Fruit fly (Drosophila melanogaster) whole organism, embryonic: ENCODE measurements around the gene Hsp67Ba.

Source experiments
- Atf-2 ChIP-seq: fragments of 200-800 bp; sonication (Bioruptor generic); optimal IDR thresholded peaks from 2 replicates; lab custom pipeline; 2016; ENCODE audit warnings: missing biosample characterization, missing genetic modification characterization
- Atf3 ChIP-seq: fragments of 200-800 bp; sonication (Bioruptor generic); optimal IDR thresholded peaks from 3 replicates; lab custom pipeline; 2016; ENCODE audit warnings: missing biosample characterization, missing genetic modification characterization
- CG10267 ChIP-seq: fragments of 200-800 bp; sonication (Bioruptor generic); optimal IDR thresholded peaks from 2 replicates; lab custom pipeline; 2018; ENCODE audit warnings: missing biosample characterization, mild to moderate bottlenecking, missing genetic modification characterization, moderate library complexity
- CG10366 ChIP-seq: fragments of 200-800 bp; sonication (Bioruptor generic); IDR thresholded peaks from 2 replicates; pipeline ENCODE4 v1.3.6; 2022; ENCODE audit warnings: missing biosample characterization, missing genetic modification characterization
- CG11695 ChIP-seq: fragments of 200-800 bp; sonication (Bioruptor generic); IDR thresholded peaks from 3 replicates; pipeline ENCODE4 v1.3.6; 2022; ENCODE audit warnings: missing biosample characterization, missing genetic modification characterization
- CG15601 ChIP-seq: fragments of 200-800 bp; sonication (Bioruptor generic); optimal IDR thresholded peaks from 3 replicates; lab custom pipeline; 2019; ENCODE audit warnings: missing biosample characterization, mild to moderate bottlenecking, missing genetic modification characterization, moderate library complexity
- CG1603 ChIP-seq: fragments of 200-800 bp; sonication (Bioruptor generic); optimal IDR thresholded peaks from 2 replicates; lab custom pipeline; 2019; ENCODE audit warnings: missing biosample characterization, mild to moderate bottlenecking, missing genetic modification characterization, moderate library complexity
- CG17186 ChIP-seq: fragments of 200-800 bp; sonication (Bioruptor generic); optimal IDR thresholded peaks from 3 replicates; lab custom pipeline; 2017; ENCODE audit warnings: missing biosample characterization, missing genetic modification reagents, missing genetic modification characterization
- CG1792 ChIP-seq: fragments of 200-800 bp; sonication (Bioruptor generic); optimal IDR thresholded peaks from 2 replicates; lab custom pipeline; 2016; ENCODE audit warnings: missing biosample characterization, missing genetic modification characterization
- CG18764 ChIP-seq: fragments of 200-800 bp; sonication (Bioruptor generic); optimal IDR thresholded peaks from 3 replicates; lab custom pipeline; 2016; ENCODE audit warnings: missing biosample characterization, missing genetic modification characterization
- CG30020 ChIP-seq: fragments of 200-800 bp; optimal IDR thresholded peaks from 2 replicates; lab custom pipeline; 2019; ENCODE audit warnings: missing biosample characterization, mild to moderate bottlenecking, missing genetic modification characterization, moderate library complexity
- CG3163 ChIP-seq: fragments of 200-800 bp; sonication (Bioruptor generic); optimal IDR thresholded peaks from 3 replicates; lab custom pipeline; 2016; ENCODE audit warnings: missing biosample characterization, missing genetic modification characterization
- CG33213 ChIP-seq: fragments of 200-800 bp; sonication (Bioruptor generic); optimal IDR thresholded peaks from 3 replicates; lab custom pipeline; 2016; ENCODE audit warnings: missing biosample characterization, missing genetic modification characterization
- CG34376 ChIP-seq: fragments of 200-800 bp; sonication (Bioruptor generic); optimal IDR thresholded peaks from 2 replicates; lab custom pipeline; 2018; ENCODE audit warnings: missing biosample characterization, mild to moderate bottlenecking, missing genetic modification characterization
- CG34422 ChIP-seq: fragments of 200-800 bp; sonication (Bioruptor generic); IDR thresholded peaks from 3 replicates; pipeline ENCODE4 v1.3.6; 2022; ENCODE audit warnings: missing biosample characterization, missing genetic modification characterization
- CG3847 ChIP-seq: fragments of 200-800 bp; sonication (Bioruptor generic); IDR thresholded peaks from 2 replicates; pipeline ENCODE4 v1.3.6; 2022; ENCODE audit warnings: missing biosample characterization, missing genetic modification characterization
- CG4282 ChIP-seq: fragments of 200-800 bp; sonication (Bioruptor generic); optimal IDR thresholded peaks from 2 replicates; lab custom pipeline; 2016; ENCODE audit warnings: missing biosample characterization, missing genetic modification characterization
- CG4854 ChIP-seq: fragments of 200-800 bp; sonication (Bioruptor generic); optimal IDR thresholded peaks from 2 replicates; lab custom pipeline; 2016; ENCODE audit warnings: missing biosample characterization, missing genetic modification characterization, inconsistent platforms
- CG5180 ChIP-seq: fragments of 200-800 bp; sonication (Bioruptor generic); optimal IDR thresholded peaks from 3 replicates; lab custom pipeline; 2017; ENCODE audit warnings: missing biosample characterization, missing genetic modification characterization, mild to moderate bottlenecking, moderate library complexity, missing genetic modification reagents
- CG5245 ChIP-seq: fragments of 200-800 bp; sonication (Bioruptor generic); optimal IDR thresholded peaks from 3 replicates; lab custom pipeline; 2016; ENCODE audit warnings: missing biosample characterization, missing genetic modification characterization
- CG5953 ChIP-seq: fragments of 200-800 bp; sonication (Bioruptor generic); IDR thresholded peaks from 2 replicates; pipeline ENCODE4 v1.3.6; 2022; ENCODE audit warnings: missing biosample characterization, missing genetic modification characterization
- CG7839 ChIP-seq: fragments of 200-800 bp; sonication (Bioruptor generic); optimal IDR thresholded peaks from 3 replicates; lab custom pipeline; 2018; ENCODE audit warnings: missing biosample characterization, mild to moderate bottlenecking, missing genetic modification characterization, moderate library complexity
- CG9215 ChIP-seq: fragments of 200-800 bp; sonication (Bioruptor generic); IDR thresholded peaks from 2 replicates; pipeline ENCODE4 v1.3.6; 2022; ENCODE audit warnings: missing biosample characterization, missing genetic modification characterization
- Deaf1 ChIP-seq: fragments of 200-800 bp; optimal IDR thresholded peaks from 3 replicates; lab custom pipeline; 2019; ENCODE audit warnings: missing biosample characterization, mild to moderate bottlenecking, missing genetic modification characterization, moderate library complexity
- Dp ChIP-seq: fragments of 200-800 bp; sonication (Bioruptor generic); optimal IDR thresholded peaks from 2 replicates; lab custom pipeline; 2018; ENCODE audit warnings: missing biosample characterization, mild to moderate bottlenecking, missing genetic modification characterization, moderate library complexity
- Fer3 ChIP-seq: fragments of 200-800 bp; sonication (Bioruptor generic); optimal IDR thresholded peaks from 2 replicates; lab custom pipeline; 2018; ENCODE audit warnings: missing biosample characterization, mild to moderate bottlenecking, missing genetic modification characterization, moderate library complexity
- HmgD ChIP-seq: fragments of 200-800 bp; sonication (Bioruptor generic); optimal IDR thresholded peaks from 3 replicates; lab custom pipeline; 2016; ENCODE audit warnings: missing biosample characterization, missing genetic modification characterization
- Hr39 ChIP-seq: fragments of >200 bp; optimal IDR thresholded peaks from 2 replicates; lab custom pipeline; 2017
- Hsf ChIP-seq: fragments of 200-800 bp; sonication (Bioruptor generic); optimal IDR thresholded peaks from 3 replicates; lab custom pipeline; 2016; ENCODE audit warnings: missing biosample characterization, missing genetic modification characterization
- Optix ChIP-seq: fragments of 200-800 bp; sonication (Bioruptor generic); IDR thresholded peaks from 3 replicates; pipeline ENCODE4 v1.3.6; 2022; ENCODE audit warnings: missing biosample characterization, missing genetic modification characterization
- Ravus ChIP-seq: fragments of 200-800 bp; sonication (Bioruptor generic); IDR thresholded peaks from 2 replicates; pipeline ENCODE4 v1.3.6; 2022; ENCODE audit warnings: missing biosample characterization, missing genetic modification characterization
- al ChIP-seq: fragments of 200-800 bp; sonication (Bioruptor generic); IDR thresholded peaks from 2 replicates; pipeline ENCODE4 v1.3.6; 2022; ENCODE audit warnings: missing biosample characterization, missing genetic modification characterization
- bsh ChIP-seq, 2 experiments: fragments of 200-800 bp; sonication (Bioruptor generic); optimal IDR thresholded peaks; 2 replicates each; lab custom pipeline; 2017 to 2018; ENCODE audit warnings: mild to moderate bottlenecking in 2 of 2, missing biosample characterization in 2 of 2, missing genetic modification characterization in 2 of 2, moderate library complexity in 1 of 2
- cwo ChIP-seq: fragments of 200-800 bp; sonication (Bioruptor generic); optimal IDR thresholded peaks from 3 replicates; lab custom pipeline; 2017; ENCODE audit warnings: missing biosample characterization, missing genetic modification characterization, mild to moderate bottlenecking, moderate library complexity, missing genetic modification reagents
- dm ChIP-seq: fragments of 200-800 bp; sonication (Bioruptor generic); optimal IDR thresholded peaks from 3 replicates; lab custom pipeline; 2016; ENCODE audit warnings: missing biosample characterization, missing genetic modification characterization
- dpn ChIP-seq, 2 experiments: fragments of 200-800 bp; sonication (Bioruptor generic); optimal IDR thresholded peaks; 3 replicates each; lab custom pipeline; 2016; ENCODE audit warnings: missing biosample characterization in 2 of 2, missing genetic modification characterization in 2 of 2
- emc ChIP-seq: fragments of 200-800 bp; sonication (Bioruptor generic); optimal IDR thresholded peaks from 2 replicates; lab custom pipeline; 2016; ENCODE audit warnings: missing biosample characterization, missing genetic modification characterization
- eve ChIP-seq, 2 experiments: fragments of >200 bp; optimal IDR thresholded peaks; 2 replicates each; lab custom pipeline; 2017; ENCODE audit warnings: missing biosample characterization in 2 of 2, missing genetic modification characterization in 2 of 2
- gro ChIP-seq: fragments of 200-800 bp; sonication (Bioruptor generic); optimal IDR thresholded peaks from 2 replicates; lab custom pipeline; 2016; ENCODE audit warnings: missing biosample characterization, missing genetic modification characterization
- gt ChIP-seq: fragments of 200-800 bp; sonication (Bioruptor generic); IDR thresholded peaks from 2 replicates; pipeline ENCODE4 v1.3.6; 2022; ENCODE audit warnings: missing biosample characterization, missing genetic modification characterization
- hth ChIP-seq: fragments of >200 bp; optimal IDR thresholded peaks from 2 replicates; lab custom pipeline; 2017; ENCODE audit warnings: inconsistent platforms
- insv ChIP-seq, 2 experiments: fragments of 200-800 bp; sonication (Bioruptor generic); optimal IDR thresholded peaks; 3 replicates each; lab custom pipeline; 2016 to 2018; ENCODE audit warnings: missing biosample characterization in 2 of 2, missing genetic modification characterization in 2 of 2
- jigr1 ChIP-seq: fragments of 200-800 bp; sonication (Bioruptor generic); IDR thresholded peaks from 3 replicates; pipeline ENCODE4 v1.3.6; 2022; ENCODE audit warnings: missing biosample characterization, missing genetic modification characterization
- jing ChIP-seq: fragments of 200-800 bp; sonication (Bioruptor generic); optimal IDR thresholded peaks from 2 replicates; lab custom pipeline; 2018; ENCODE audit warnings: missing biosample characterization, mild to moderate bottlenecking, missing genetic modification characterization
- lab ChIP-seq: fragments of 200-800 bp; sonication (Bioruptor generic); optimal IDR thresholded peaks from 3 replicates; lab custom pipeline; 2017; ENCODE audit warnings: missing biosample characterization, missing genetic modification characterization, mild to moderate bottlenecking, moderate library complexity, missing genetic modification reagents
- org-1 ChIP-seq: fragments of 200-800 bp; sonication (Bioruptor generic); optimal IDR thresholded peaks from 2 replicates; lab custom pipeline; 2017; ENCODE audit warnings: missing biosample characterization, missing genetic modification characterization
- pfk ChIP-seq: fragments of 200-800 bp; sonication (Bioruptor generic); optimal IDR thresholded peaks from 2 replicates; lab custom pipeline; 2018; ENCODE audit warnings: missing biosample characterization, mild to moderate bottlenecking, missing genetic modification characterization, moderate library complexity
- scrt ChIP-seq: fragments of 200-800 bp; sonication (Bioruptor generic); optimal IDR thresholded peaks from 2 replicates; lab custom pipeline; 2018; ENCODE audit warnings: missing biosample characterization, mild to moderate bottlenecking, missing genetic modification characterization, moderate library complexity
- slbo ChIP-seq: fragments of 200-800 bp; sonication (Bioruptor generic); IDR thresholded peaks from 2 replicates; pipeline ENCODE4 v1.3.6; 2022; ENCODE audit warnings: missing biosample characterization, missing genetic modification characterization
- tna ChIP-seq: fragments of 200-800 bp; sonication (Bioruptor generic); IDR thresholded peaks from 2 replicates; pipeline ENCODE4 v1.3.6; 2022; ENCODE audit warnings: missing biosample characterization, missing genetic modification characterization; ENCODE audit not compliant: partially characterized antibody
- tx ChIP-seq: fragments of 200-800 bp; sonication (Bioruptor generic); optimal IDR thresholded peaks from 2 replicates; lab custom pipeline; 2016; ENCODE audit warnings: missing biosample characterization, missing genetic modification characterization
- unc-4 ChIP-seq: fragments of 200-800 bp; sonication (Bioruptor generic); IDR thresholded peaks from 2 replicates; pipeline ENCODE4 v1.3.6; 2022; ENCODE audit warnings: missing biosample characterization, missing genetic modification characterization; ENCODE audit not compliant: partially characterized antibody
- vfl ChIP-seq: fragments of 200-800 bp; sonication (Bioruptor generic); optimal IDR thresholded peaks from 2 replicates; lab custom pipeline; 2016; ENCODE audit warnings: missing biosample characterization, missing genetic modification characterization

Gene Hsp67Ba

dm6 chr3L:9349314-9349733 lies 30.0 kb downstream of the Hsp67Ba start, which contains the start of gene PGRP-LF (continued):
- TF ChIP-seq Optix (no peak), tx (GFP tag; lab: Kevin White, UChicago) (no peak), gt (GFP tag; lab: Robert Waterston, UW) (no peak), CG1792 (GFP tag; lab: Kevin White, UChicago) (no peak), CG33213 (GFP tag; lab: Kevin White, UChicago) (no peak), unc-4 (no peak), Atf3 (GFP tag; lab: Kevin White, UChicago) (no peak), slbo (GFP tag; lab: Robert Waterston, UW) (0 out of 2 replicates have a peak, but pooled peaks have one; percentile 17), hth (no peak), HmgD (no peak), CG34376 (peak; percentile 83), CG4282 (GFP tag; lab: Kevin White, UChicago) (no peak), vfl (GFP tag; lab: Kevin White, UChicago) (no peak), CG10366 (GFP tag; lab: Robert Waterston, UW) (peak; percentile 94), CG11695 (GFP tag; lab: Robert Waterston, UW) (no peak), scrt (GFP tag; lab: Kevin White, UChicago) (no peak), CG10267 (tag; lab: Kevin White, UChicago) (no peak), CG30020 (tag; lab: Kevin White, UChicago) (no peak), dm (GFP tag; lab: Kevin White, UChicago) (no peak), lab (peak; percentile 41), org-1 (GFP tag; lab: Kevin White, UChicago) (no peak), CG1603 (tag; lab: Kevin White, UChicago) (no peak), pfk (GFP tag; lab: Kevin White, UChicago) (no peak), insv (GFP tag; optimal IDR thresholded peaks at IDR 0.05; lab: Kevin White, UChicago) (no peak), Deaf1 (peak; percentile 91), CG15601 (no peak), CG3163 (GFP tag; lab: Kevin White, UChicago) (peak; percentile 5), Fer3 (tag; lab: Kevin White, UChicago) (no peak), CG5953 (GFP tag; lab: Robert Waterston, UW) (no peak), dpn (GFP tag; optimal IDR thresholded peaks at IDR 0.05; lab: Kevin White, UChicago) (peak in 1 of 2 experiments; percentile 2), CG34422 (GFP tag; lab: Robert Waterston, UW) (no peak), al (GFP tag; lab: Robert Waterston, UW) (0 out of 2 replicates have a peak, but pooled peaks have one; percentile 5), gro (no peak), Hr39 (lab: Kevin White, UChicago) (no peak), emc (GFP tag; lab: Kevin White, UChicago) (no peak), CG5245 (GFP tag; lab: Kevin White, UChicago) (no peak), CG3847 (GFP tag; lab: Robert Waterston, UW) (no peak), Dp (GFP tag; lab: Kevin White, UChicago) (no peak), eve (GFP tag; optimal IDR thresholded peaks at IDR 0.05; lab: Kevin White, UChicago) (no peak), tna (GFP tag; lab: Robert Waterston, UW) (no peak), CG7839 (tag; lab: Kevin White, UChicago) (peak; percentile 42), bsh (GFP tag; optimal IDR thresholded peaks at IDR 0.05; lab: Kevin White, UChicago) (no peak), CG4854 (GFP tag; lab: Kevin White, UChicago) (no peak), CG17186 (GFP tag; lab: Kevin White, UChicago) (no peak), CG18764 (GFP tag; lab: Kevin White, UChicago) (no peak), CG5180 (no peak), jing (no peak), CG9215 (GFP tag; lab: Robert Waterston, UW) (no peak), Hsf (no peak), Ravus (GFP tag; lab: Robert Waterston, UW) (no peak), cwo (GFP tag; lab: Kevin White, UChicago) (no peak), Atf-2 (GFP tag; lab: Kevin White, UChicago) (no peak), jigr1 (GFP tag; lab: Robert Waterston, UW) (no peak)
